Worm (Caenorhabditis elegans): Measurements from ENCODE around the gene T16G12.6.

The T16G12.6 gene

DNA sequence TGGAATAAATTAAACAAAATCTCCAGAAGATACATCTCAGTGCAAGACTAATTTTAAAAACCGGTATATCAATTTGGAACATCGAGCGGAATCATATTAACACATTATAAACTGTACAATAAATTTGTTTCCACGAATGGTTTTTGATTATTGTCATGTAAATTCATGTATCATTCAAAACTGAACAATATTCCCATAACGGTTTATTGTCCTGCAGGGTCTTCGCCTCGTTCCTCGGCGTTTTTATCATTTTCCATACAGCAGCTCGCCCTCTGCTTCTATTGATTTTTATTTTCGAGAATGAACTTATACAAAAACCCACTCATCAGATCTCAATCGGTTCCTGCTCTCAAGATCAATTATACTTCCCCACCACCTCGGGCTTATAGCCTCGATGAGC is 10.4 kb upstream of the T16G12.6 start, which contains the start of gene T16G12.8:
TSS of gene T16G12.8 (plus strand) at position 301 of the 400 bp plus-strand sequence.
- TF ChIP-seq mls-2 (tag; optimal IDR thresholded peaks at IDR 0.05) (no peak), ham-2 (GFP tag; optimal IDR thresholded peaks at IDR 0.05) (no peak), lin-32 (GFP tag; optimal IDR thresholded peaks at IDR 0.05) (no peak), ceh-43 (GFP tag; optimal IDR thresholded peaks at IDR 0.05) (no peak), nhr-2 (tag; optimal IDR thresholded peaks at IDR 0.05) (no peak), unc-39 (tag; optimal IDR thresholded peaks at IDR 0.05) (no peak), cnd-1 (tag; optimal IDR thresholded peaks at IDR 0.05) (no peak), unc-120 (tag; optimal IDR thresholded peaks at IDR 0.05; ENCODE audit: poor library complexity, severe bottlenecking) (no peak), ztf-11 (tag; optimal IDR thresholded peaks at IDR 0.05) (no peak), nhr-237 (tag; optimal IDR thresholded peaks at IDR 0.05) (no peak), drap-1 (GFP tag; optimal IDR thresholded peaks at IDR 0.05) (no peak), M03D4.4 (tag; optimal IDR thresholded peaks at IDR 0.05) (no peak)

DNA sequence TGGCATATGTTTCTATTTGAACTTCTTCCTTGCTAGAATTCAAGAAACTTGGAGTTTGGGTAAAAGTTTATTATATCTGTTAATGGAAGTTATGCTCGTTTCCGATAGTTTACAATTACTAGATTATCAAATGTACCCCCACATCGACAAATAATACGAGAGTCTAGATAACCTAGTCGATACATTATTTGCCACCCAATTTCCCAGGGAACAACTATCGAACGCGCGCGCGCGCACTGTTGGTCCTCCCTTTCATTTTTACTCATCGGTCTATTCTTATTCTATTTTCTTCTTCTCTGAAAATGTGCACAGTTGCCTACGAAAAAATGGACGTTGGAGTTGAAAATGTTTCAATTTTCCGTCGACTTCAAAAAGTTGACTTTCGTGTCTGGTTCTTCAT is 8.8 kb upstream of the T16G12.6 start, which contains the start of gene T16G12.13:
TSS of gene T16G12.13 (plus strand) at position 293 of the 400 bp plus-strand sequence.
- TF ChIP-seq sptf-1 (tag; optimal IDR thresholded peaks at IDR 0.05): no peak
- TF ChIP-seq lsy-2 (tag; optimal IDR thresholded peaks at IDR 0.05): no peak
- TF ChIP-seq ceh-83 (GFP tag; optimal IDR thresholded peaks at IDR 0.05): no peak
- TF ChIP-seq nhr-12 (tag; optimal IDR thresholded peaks at IDR 0.05): no peak
- TF ChIP-seq ceh-43 (GFP tag; optimal IDR thresholded peaks at IDR 0.05): no peak
- no peak for TF ChIP-seq elt-3 (tag; optimal IDR thresholded peaks at IDR 0.05)
- TF ChIP-seq ztf-11 (tag; optimal IDR thresholded peaks at IDR 0.05): no peak
- TF ChIP-seq snpc-4 (tag; optimal IDR thresholded peaks at IDR 0.05): no peak
- TF ChIP-seq nhr-76 (tag; optimal IDR thresholded peaks at IDR 0.05): no peak
- no peak for TF ChIP-seq unc-39 (tag; optimal IDR thresholded peaks at IDR 0.05)
- no peak for TF ChIP-seq unc-62 (GFP tag; optimal IDR thresholded peaks at IDR 0.05)
- TF ChIP-seq ces-1 (GFP tag; optimal IDR thresholded peaks at IDR 0.05): no peak
- TF ChIP-seq zip-8 (tag; optimal IDR thresholded peaks at IDR 0.05): no peak
- TF ChIP-seq pha-4 (tag; optimal IDR thresholded peaks at IDR 0.05): no peak
- no peak for TF ChIP-seq mls-2 (tag; optimal IDR thresholded peaks at IDR 0.05)
- no peak for TF ChIP-seq mab-5 (tag; optimal IDR thresholded peaks at IDR 0.05)
- no peak for TF ChIP-seq nhr-28 (tag; optimal IDR thresholded peaks at IDR 0.05)
- TF ChIP-seq M03D4.4 (tag; optimal IDR thresholded peaks at IDR 0.05): no peak

- TF ChIP-seq cnd-1 (tag; optimal IDR thresholded peaks at IDR 0.05): peak; percentile 4
- TF ChIP-seq bed-3 (GFP tag; optimal IDR thresholded peaks at IDR 0.05): no peak
- TF ChIP-seq sptf-1 (tag; optimal IDR thresholded peaks at IDR 0.05): peak; percentile 5
Observed at ce11 chrIII:10064140-10064539, 5.2 kb upstream of the T16G12.6 start, which contains the start of gene ekl-6. Gene ekl-6, plus strand, starts transcription at chrIII:10064404.

DNA sequence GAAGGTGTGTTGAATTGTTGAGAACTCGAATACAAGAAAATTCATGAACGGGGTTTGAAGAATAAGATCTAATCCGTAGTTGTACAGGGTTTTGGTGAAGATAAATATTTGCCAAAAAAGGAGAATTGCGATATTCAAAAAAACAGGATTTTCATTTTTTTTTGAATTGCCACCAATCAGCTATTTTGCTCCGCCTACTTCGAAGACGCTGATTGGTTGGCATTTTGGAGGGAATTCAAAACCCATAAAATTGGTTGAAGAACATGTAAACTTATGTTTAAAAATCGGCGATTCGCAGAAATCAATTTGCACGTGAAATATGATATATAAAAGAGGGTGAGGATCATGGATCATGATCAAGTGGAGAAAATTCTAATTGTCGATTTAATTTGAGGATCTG is 6.7 kb downstream of the T16G12.6 start:
- TF ChIP-seq flh-1 (GFP tag; optimal IDR thresholded peaks at IDR 0.05) (no peak), blmp-1 (tag; optimal IDR thresholded peaks at IDR 0.05) (no peak), tbx-8 (GFP tag; optimal IDR thresholded peaks at IDR 0.05) (no peak), mep-1 (tag; optimal IDR thresholded peaks at IDR 0.05) (no peak), lsy-2 (tag; optimal IDR thresholded peaks at IDR 0.05) (no peak), lin-32 (GFP tag; optimal IDR thresholded peaks at IDR 0.05) (no peak), nhr-237 (tag; optimal IDR thresholded peaks at IDR 0.05) (no peak), drap-1 (GFP tag; optimal IDR thresholded peaks at IDR 0.05) (no peak), mls-2 (tag; optimal IDR thresholded peaks at IDR 0.05) (no peak), zip-8 (tag; optimal IDR thresholded peaks at IDR 0.05) (no peak), bed-3 (GFP tag; optimal IDR thresholded peaks at IDR 0.05) (no peak), unc-62 (GFP tag; optimal IDR thresholded peaks at IDR 0.05) (no peak)

DNA sequence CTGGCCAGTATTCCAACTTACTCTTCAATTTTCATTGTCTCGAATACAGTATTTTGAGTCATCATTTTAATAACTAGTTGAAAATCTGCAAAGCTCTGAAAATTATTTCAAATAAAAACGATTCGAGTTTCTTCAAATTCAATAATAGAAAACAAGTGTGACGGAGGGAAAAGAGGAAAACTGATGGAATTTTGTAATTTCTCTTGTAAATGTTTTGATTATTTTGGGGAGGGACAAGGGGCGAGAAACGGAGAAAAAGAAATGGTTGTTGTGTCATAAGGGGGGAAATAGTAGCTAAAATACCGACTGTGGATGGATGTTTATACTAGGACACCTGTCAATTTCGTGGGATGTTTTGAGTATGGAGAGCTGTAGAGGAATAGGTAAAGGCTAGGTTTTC is 8.8 kb downstream of the T16G12.6 start, which contains the start of gene T16G12.9:
TSS of gene T16G12.9 (minus strand) at position 101 of the 400 bp plus-strand sequence.
- no peak for TF ChIP-seq mep-1 (tag; optimal IDR thresholded peaks at IDR 0.05)
- no peak for TF ChIP-seq lin-32 (GFP tag; optimal IDR thresholded peaks at IDR 0.05)
- no peak for TF ChIP-seq unc-62 (GFP tag; optimal IDR thresholded peaks at IDR 0.05)
- no peak for TF ChIP-seq mls-2 (tag; optimal IDR thresholded peaks at IDR 0.05)
- no peak for TF ChIP-seq nhr-76 (tag; optimal IDR thresholded peaks at IDR 0.05)
- no peak for TF ChIP-seq tbx-8 (GFP tag; optimal IDR thresholded peaks at IDR 0.05)
- TF ChIP-seq blmp-1 (tag; optimal IDR thresholded peaks at IDR 0.05): no peak
- no peak for TF ChIP-seq sem-2 (GFP tag; optimal IDR thresholded peaks at IDR 0.05)
- no peak for TF ChIP-seq unc-39 (tag; optimal IDR thresholded peaks at IDR 0.05)
- no peak for TF ChIP-seq ceh-43 (GFP tag; optimal IDR thresholded peaks at IDR 0.05)
- TF ChIP-seq ham-2 (GFP tag; optimal IDR thresholded peaks at IDR 0.05): no peak
- TF ChIP-seq ceh-39 (tag; optimal IDR thresholded peaks at IDR 0.05): no peak
- TF ChIP-seq cnd-1 (tag; optimal IDR thresholded peaks at IDR 0.05): no peak
- TF ChIP-seq drap-1 (GFP tag; optimal IDR thresholded peaks at IDR 0.05): no peak
- no peak for TF ChIP-seq ztf-11 (tag; optimal IDR thresholded peaks at IDR 0.05)
- TF ChIP-seq mab-5 (tag; optimal IDR thresholded peaks at IDR 0.05): no peak
- no peak for TF ChIP-seq unc-120 (tag; optimal IDR thresholded peaks at IDR 0.05; ENCODE audit: poor library complexity, severe bottlenecking)
- no peak for TF ChIP-seq ceh-83 (GFP tag; optimal IDR thresholded peaks at IDR 0.05)
- no peak for TF ChIP-seq snpc-4 (tag; optimal IDR thresholded peaks at IDR 0.05)

Data from whole organism, mixed stage, embryonic.